Worm (Caenorhabditis elegans) whole organism, dauer: Measurements from ENCODE around the gene ins-15.

Source experiments
- unc-62 ChIP-seq: sonication (generic microtip); optimal IDR thresholded peaks from 2 replicates; lab custom pipeline; 2017; ENCODE audit warnings: missing biosample characterization, missing genetic modification reagents, missing genetic modification characterization

Gene ins-15

DNA sequence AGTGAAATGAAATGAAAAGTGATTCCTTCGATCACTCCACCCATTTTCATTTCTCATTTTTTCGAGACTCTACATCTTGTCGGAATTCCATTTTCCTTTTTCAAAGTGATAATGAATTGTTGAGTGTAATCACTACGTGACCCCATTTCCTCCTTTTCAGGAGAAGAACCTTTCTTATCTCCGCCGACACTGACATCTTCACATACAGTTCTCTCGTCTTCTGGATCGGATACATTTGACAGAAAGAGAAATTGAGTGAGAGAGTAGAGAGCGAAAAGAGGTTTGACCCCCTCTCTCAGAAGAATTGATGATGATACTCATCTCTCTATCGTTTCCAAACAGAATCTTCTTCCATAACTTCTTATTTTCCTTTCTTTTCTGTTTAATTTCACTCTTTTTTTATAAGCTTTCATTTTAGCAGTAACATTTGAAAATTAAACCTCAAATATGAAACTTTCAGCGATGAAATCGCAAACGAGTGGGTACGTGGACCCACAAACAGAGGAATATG is 30.7 kb downstream of the ins-15 start, which contains the start of gene dpy-2:
TSS of gene dpy-2 (plus strand) at position 461 of the 511 bp plus-strand sequence.
- TF ChIP-seq unc-62 (GFP tag; lab: Kevin White, UChicago): no peak

DNA sequence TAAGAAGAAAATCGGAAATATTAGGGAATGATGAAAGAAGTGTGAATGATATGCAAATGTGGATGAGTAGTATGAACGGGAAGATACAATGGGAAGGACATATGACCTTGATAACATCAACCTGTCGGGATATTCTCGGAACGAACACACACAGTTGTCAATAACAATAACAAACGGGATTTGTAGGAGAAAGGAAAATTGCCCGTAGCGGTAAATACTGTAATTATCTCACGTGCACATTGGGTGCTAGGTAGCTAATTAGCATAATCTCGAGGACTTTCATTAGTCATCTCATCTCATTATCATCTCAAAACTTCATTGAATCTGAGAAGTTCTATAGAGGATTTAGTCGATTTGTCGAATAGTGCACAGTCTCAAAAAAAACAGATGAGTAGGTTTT is 31.5 kb downstream of the ins-15 start:
- no peak for TF ChIP-seq unc-62 (GFP tag; lab: Kevin White, UChicago)

DNA sequence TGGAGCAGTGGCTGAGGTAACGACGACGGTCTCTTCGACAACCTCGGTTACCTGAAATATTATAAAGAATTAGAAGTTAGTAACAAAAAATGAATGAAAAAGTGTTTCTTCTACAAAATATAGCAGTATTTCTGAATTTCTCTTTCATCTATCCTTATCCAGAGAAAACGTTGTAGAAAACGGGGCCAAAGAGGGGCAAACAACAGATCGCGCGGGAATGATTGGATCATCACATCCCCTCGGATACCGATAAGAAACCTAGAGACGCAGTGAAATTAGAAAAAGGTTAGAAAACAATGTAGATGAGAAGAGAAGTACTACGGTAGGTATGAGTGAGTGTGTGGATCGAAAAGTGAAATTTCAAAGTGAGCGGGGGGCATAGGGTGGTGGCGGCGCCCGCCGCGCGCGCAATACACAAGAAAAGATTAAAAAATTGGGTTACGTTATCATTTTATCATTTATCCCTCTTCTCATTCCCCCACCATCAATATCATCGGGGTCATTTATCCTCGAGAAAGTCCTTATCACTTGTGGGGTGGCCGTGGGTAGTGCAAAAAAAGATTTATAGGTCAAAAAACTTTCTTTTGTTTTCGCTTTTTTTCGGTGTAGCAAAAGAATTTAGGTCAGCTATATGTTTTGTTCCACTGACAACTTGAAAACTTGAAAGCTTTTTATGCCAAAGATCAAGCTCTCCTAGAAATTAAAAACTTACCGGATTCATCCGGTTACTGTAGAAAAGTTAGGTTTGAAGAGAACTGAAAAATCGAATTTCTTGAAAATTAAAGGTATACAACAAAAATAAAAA is 32.2 kb downstream of the ins-15 start, which contains the start of the genes dpy-10 and T14B4.19:
TSS of gene dpy-10 (minus strand) at position 51 of the 805 bp plus-strand sequence.
TSS of gene T14B4.19 (minus strand) at position 755 of the 805 bp plus-strand sequence.
- no peak for TF ChIP-seq unc-62 (GFP tag; lab: Kevin White, UChicago)

DNA sequence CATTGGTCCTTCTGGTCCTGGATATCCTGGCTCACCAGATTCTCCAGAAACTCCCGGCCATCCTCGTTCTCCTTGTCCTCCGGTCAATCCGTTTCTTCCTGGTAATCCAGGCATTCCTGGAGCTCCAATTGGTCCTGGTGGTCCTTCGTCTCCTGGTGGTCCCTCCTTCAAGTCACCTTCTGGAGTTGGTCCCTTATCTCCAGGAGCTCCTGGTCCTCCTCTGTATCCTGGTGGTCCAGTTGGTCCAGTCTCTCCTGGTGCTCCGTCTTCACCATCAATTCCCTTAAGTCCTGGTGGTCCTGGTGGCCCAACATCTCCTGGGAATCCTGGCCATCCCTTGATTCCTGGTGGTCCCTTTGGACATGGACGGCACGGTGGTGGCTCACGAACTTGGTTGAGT is 34.0 kb downstream of the ins-15 start:
- TF ChIP-seq unc-62 (GFP tag; lab: Kevin White, UChicago): no peak

DNA sequence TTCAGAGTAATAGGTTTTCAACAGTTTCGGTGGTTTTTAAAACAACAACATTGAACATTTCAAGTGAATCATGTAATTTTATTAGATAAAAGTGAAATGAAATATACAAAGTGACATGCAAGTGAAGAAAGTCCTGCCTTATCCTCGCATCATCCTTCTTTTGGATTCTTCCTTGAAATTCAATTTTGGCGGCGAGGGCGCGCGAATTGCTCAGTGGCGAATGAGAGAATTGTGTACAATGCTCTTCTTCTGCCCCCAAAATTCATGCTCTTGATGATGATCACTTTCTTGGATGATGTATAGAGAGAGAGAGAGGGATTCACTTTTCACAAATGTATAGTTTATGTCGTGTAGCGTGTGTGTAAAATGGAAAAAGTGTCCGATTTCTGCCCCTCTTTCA is 34.9 kb downstream of the ins-15 start:
- TF ChIP-seq unc-62 (GFP tag; lab: Kevin White, UChicago): no peak

DNA sequence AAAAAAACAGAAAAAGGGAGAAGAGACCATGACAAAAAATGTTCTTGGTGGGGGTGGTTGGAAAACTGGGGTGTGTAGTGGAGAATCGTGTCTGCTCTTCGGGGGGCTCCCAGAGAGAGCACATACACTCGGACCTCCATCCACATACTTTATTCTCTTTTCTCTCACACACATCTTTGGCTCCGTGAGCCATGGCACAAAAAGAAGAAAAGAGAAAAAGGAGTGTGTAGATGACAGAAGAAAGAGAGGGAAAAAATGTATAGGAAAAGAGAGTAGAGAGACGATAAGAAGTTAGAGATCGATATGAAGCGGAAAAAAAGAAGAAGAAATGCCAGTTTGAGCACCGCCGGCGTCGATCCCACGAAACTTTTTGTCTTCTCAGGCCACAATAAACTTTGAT is 35.6 kb downstream of the ins-15 start:
- TF ChIP-seq unc-62 (GFP tag; lab: Kevin White, UChicago): no peak

DNA sequence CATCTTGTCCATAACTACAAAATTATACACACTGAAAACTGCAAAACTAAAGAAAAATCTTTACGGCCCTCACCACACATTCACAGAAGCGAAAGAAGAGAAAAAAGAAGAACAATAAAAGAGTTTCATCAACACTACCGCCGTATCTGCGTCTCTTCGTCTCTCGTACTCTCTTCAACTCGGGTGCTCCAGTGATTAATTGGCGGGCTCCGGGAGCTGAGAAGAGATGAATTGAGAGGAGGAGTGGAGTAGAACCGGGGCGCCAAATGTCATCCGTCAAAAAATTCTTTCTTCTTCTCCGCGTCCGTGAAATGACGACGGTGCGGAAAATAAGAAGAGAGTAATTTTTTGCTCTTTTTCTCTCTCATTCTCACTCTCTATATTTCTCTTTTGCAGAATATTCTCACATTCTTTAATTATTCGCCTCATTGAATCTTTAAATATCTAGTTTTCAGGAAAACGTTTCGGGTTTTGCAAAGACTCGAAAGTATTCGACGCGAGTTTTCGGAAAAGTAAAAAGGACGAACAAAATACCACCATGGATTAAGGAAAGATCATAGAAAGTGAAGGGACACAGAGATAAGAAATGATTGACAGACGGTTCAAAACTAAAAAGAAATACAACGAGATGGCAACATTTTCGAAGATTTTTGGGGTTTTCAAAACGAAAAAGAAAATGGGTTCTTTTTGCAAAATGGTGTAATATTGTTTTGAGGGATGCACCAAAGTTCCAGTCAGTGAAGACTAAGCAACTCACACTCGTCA is 36.9 kb downstream of the ins-15 start:
- TF ChIP-seq unc-62 (GFP tag; lab: Kevin White, UChicago): no peak

DNA sequence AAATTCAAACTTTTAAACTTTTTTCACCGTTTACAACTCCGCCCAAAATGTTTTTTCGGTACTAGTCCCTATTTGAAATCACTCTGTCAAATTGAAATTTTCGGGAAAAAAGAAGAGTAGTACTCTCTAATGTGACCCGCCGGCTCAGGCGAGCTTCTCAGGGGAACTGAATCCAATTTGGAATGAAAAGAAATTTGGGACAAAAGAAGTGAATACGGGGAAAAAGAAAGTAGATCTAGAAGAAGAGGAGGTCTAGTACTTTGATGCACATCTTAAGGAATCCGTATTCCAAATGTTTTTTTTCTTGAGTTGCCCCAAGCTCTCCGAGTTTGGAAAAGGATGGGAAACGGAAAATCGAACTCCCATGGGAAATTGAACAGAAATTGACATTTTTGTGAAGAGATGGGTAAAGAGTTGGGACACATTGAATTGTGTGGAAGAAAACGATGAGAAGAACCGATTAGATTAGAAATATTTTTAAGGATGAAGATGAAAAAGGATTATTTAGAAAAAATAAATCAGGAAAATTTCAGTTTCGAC is 37.9 kb downstream of the ins-15 start:
- no peak for TF ChIP-seq unc-62 (GFP tag; lab: Kevin White, UChicago)

DNA sequence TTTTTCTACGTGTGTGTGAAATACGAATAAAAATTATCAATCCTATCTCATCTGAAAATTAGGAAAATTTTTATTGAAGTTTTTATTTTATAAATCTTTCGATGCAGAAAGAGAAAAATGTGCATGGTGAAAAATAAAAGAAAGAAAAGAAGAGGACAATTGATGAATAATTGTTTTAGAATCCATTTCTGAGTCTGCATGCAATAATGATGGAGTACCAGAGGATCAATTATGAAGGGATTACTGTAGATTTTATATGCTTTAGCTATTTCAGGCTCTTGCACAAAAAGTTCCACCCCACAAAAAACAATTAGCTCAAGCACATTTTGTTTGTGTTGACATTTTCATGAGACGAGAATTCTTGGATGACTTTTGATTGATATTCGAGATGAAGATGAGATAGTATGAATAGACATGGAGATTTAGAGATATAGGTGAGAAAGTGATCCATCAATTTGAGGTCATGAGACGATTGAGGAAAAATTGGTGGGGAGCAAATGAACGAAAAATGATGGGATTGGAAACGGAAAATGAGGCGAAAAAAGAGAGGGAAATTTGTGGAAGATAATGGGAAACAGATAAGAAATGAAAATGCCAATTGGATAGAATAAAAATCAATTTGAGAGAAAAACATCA is 38.8 kb downstream of the ins-15 start, which contains the start of gene rpy-1:
TSS of gene rpy-1 (minus strand) at position 51 of the 636 bp plus-strand sequence.
- TF ChIP-seq unc-62 (GFP tag; lab: Kevin White, UChicago): no peak

DNA sequence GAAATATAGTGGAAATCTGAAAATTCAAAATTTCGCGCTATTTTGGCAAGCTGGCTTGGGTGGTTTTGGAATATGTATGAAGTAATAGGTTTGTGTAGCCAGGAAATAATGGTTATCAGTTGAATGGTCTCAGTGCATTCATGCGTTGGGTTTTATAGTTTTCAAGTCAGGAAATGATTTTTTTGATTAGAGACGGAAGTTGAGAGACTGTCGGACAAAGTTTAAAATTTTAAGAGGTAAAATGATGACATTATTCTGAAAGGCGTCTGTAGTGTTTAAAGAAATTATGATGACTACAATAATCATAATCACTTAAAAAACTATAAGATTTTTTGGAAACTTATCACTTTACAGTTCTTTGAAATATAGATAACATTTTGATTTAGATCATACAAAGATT is 43.1 kb downstream of the ins-15 start, which contains the start of gene C18H9.6:
TSS of gene C18H9.6 (minus strand) at position 129 of the 400 bp plus-strand sequence.
- no peak for TF ChIP-seq unc-62 (GFP tag; lab: Kevin White, UChicago)

DNA sequence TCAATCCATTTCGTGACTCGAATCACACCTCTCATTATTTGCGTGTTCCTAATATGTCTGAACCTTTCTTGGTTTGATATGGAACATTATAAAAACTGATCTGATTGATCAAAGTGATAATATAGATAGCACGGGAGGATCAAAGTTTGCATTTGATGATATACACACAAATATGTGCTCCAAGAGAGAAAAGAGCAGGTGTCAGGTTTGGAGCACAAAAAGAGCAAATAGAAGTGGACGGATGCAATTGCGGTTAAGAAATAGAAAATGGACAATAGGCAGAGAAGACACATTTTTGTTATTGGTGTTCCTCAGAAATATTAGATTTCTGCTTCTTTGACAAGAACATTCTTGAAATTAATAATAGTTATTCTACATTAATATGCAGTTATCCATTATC is 45.8 kb downstream of the ins-15 start, which contains the start of gene C18H9.1:
TSS of gene C18H9.1 (plus strand) at position 301 of the 400 bp plus-strand sequence.
- no peak for TF ChIP-seq unc-62 (GFP tag; lab: Kevin White, UChicago)

DNA sequence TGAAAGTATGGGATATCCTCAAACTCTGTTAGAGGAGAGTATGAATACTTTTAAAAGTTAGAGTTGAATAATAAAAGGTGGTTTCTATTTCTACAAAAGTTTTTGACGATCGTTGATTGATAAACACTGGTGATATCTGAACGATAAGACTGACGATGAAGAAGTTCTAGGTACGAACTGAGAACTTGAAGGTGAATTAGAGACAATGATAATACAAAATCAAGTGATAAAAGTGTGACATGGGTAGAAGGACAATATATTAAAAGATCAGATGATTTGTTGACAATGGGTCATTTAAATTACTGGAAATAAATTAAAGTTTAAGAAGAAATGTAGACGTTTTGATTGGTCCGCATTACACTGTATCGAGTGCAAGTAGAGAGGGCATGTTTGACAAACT is 49.2 kb downstream of the ins-15 start, which contains the start of gene C18H9.5:
TSS of gene C18H9.5 (minus strand) at position 179 of the 400 bp plus-strand sequence.
- TF ChIP-seq unc-62 (GFP tag; lab: Kevin White, UChicago): no peak
